Fruit fly (Drosophila melanogaster): Measurements from ENCODE around the gene CG15296.

DNA sequence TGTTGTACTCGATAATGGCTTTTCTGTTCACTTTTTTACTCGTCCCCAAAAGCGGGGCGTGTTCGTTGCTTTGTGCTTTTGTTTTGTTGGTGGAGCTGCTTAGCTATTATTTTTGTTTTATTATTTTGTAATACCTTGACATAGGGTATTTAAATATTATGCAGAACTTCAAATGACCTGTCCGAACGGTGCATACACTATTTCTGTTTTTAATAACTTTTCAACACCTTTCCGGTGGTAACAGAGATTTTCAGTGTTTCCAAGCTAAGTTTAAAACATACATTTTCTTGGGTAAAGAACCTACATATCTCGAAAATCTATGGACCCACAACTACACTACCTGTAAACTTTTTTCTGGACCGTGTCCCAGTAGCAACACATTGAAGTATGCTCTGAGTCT is 21.1 kb upstream of the CG15296 start:
- TF ChIP-seq h (optimal IDR thresholded peaks at IDR 0.05) (no peak), psq (optimal IDR thresholded peaks at IDR 0.05) (no peak), insv (optimal IDR thresholded peaks at IDR 0.05) (no peak), ttk (optimal IDR thresholded peaks at IDR 0.05) (no peak), Myc (optimal IDR thresholded peaks at IDR 0.05) (no peak)
